Fruit fly (Drosophila melanogaster) whole organism, pupa: ENCODE results near the gene Ogdh.

Source experiments
- CG4496 ChIP-seq: fragments of 200-800 bp; sonication (Bioruptor generic); IDR thresholded peaks from 3 replicates; pipeline ENCODE4 v1.3.6; 2022; ENCODE audit warnings: missing biosample characterization, missing genetic modification characterization
- CG9948 ChIP-seq: fragments of 200-800 bp; sonication (Bioruptor generic); optimal IDR thresholded peaks from 2 replicates; lab custom pipeline; 2018; ENCODE audit warnings: missing biosample characterization, mild to moderate bottlenecking, missing genetic modification characterization, moderate library complexity
- EcR ChIP-seq: fragments of 200-800 bp; sonication (Bioruptor generic); optimal IDR thresholded peaks from 3 replicates; lab custom pipeline; 2019; ENCODE audit warnings: missing biosample characterization, missing genetic modification characterization, mild to moderate bottlenecking, moderate library complexity, missing genetic modification reagents
- Pif1A ChIP-seq: fragments of 200-800 bp; sonication (Bioruptor generic); optimal IDR thresholded peaks from 3 replicates; lab custom pipeline; 2016; ENCODE audit warnings: missing biosample characterization, missing genetic modification characterization
- gl ChIP-seq: fragments of 200-800 bp; sonication (Bioruptor generic); optimal IDR thresholded peaks from 2 replicates; lab custom pipeline; 2018; ENCODE audit warnings: missing biosample characterization, mild to moderate bottlenecking, missing genetic modification characterization
- rn ChIP-seq: fragments of 200-800 bp; sonication (Bioruptor generic); IDR thresholded peaks from 2 replicates; pipeline ENCODE4 v1.3.6; 2022; ENCODE audit warnings: missing biosample characterization, missing genetic modification characterization

DNA sequence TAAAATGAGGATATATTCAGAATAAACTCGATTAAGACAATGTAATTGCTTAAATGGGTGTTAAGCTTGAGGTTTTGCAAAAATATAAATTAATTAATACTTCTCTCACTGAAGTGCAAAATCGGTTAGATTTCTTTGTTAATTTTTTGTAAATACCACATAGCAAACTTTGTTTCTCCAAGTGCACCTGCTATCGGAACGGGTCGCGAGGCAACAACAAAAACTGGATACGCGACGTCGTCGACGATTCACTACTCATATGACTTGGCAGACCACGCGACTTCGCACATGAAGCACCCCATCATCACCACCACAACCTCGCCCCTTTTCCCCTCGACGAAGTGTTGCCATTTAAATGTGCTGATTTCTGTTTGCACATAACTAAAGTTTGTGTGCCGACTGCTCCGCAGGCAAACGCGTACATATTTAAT, 52.4 kb downstream of the Ogdh start:
- TF ChIP-seq EcR (GFP tag; lab: Kevin White, UChicago), result peak; percentile 60
- TF ChIP-seq CG4496 (GFP tag; lab: Robert Waterston, UW), result peak; percentile 64
- no peak for TF ChIP-seq rn (GFP tag; lab: Robert Waterston, UW)
- TF ChIP-seq CG9948, result peak; percentile 52
- no peak for TF ChIP-seq gl (tag; lab: Kevin White, UChicago)
- peak; percentile 24 for TF ChIP-seq Pif1A (GFP tag; lab: Kevin White, UChicago)
